Fruit fly (Drosophila melanogaster) whole organism, adult: ENCODE measurements around the gene CG43759.

Experiments used
- CG12768 ChIP-seq: fragments of 200-800 bp; sonication (Bioruptor generic); optimal IDR thresholded peaks from 2 replicates; lab custom pipeline; 2017; ENCODE audit warnings: missing biosample characterization, missing genetic modification characterization, mild to moderate bottlenecking, moderate library complexity, missing genetic modification reagents
- CG14711 ChIP-seq: fragments of 200-800 bp; sonication (Bioruptor generic); optimal IDR thresholded peaks from 2 replicates; lab custom pipeline; 2018; ENCODE audit warnings: missing biosample characterization, mild to moderate bottlenecking, missing genetic modification characterization, moderate library complexity
- CG33017 ChIP-seq: fragments of 200-800 bp; sonication (Bioruptor generic); optimal IDR thresholded peaks from 2 replicates; lab custom pipeline; 2018; ENCODE audit warnings: missing biosample characterization, mild to moderate bottlenecking, missing genetic modification characterization, moderate library complexity
- CG7045 ChIP-seq: fragments of 200-800 bp; sonication (Bioruptor generic); optimal IDR thresholded peaks from 2 replicates; lab custom pipeline; 2017; ENCODE audit warnings: missing biosample characterization, mild to moderate bottlenecking, missing genetic modification characterization
- CG7101 ChIP-seq: fragments of 200-800 bp; sonication (Bioruptor generic); optimal IDR thresholded peaks from 2 replicates; lab custom pipeline; 2018; ENCODE audit warnings: missing biosample characterization, mild to moderate bottlenecking, missing genetic modification characterization, moderate library complexity
- Clk ChIP-seq: fragments of 200-800 bp; sonication (Bioruptor generic); optimal IDR thresholded peaks from 2 replicates; lab custom pipeline; 2017; ENCODE audit warnings: missing biosample characterization, missing genetic modification characterization
- bab1 ChIP-seq: fragments of 200-800 bp; sonication (Bioruptor generic); optimal IDR thresholded peaks from 3 replicates; lab custom pipeline; 2019; ENCODE audit warnings: missing biosample characterization, mild to moderate bottlenecking, missing genetic modification characterization, moderate library complexity
- cic ChIP-seq: fragments of 200-800 bp; sonication (Bioruptor generic); optimal IDR thresholded peaks from 2 replicates; lab custom pipeline; 2017; ENCODE audit warnings: missing biosample characterization, mild to moderate bottlenecking, missing genetic modification characterization, moderate library complexity
- cnc ChIP-seq, 2 experiments: fragments of >200 bp; optimal IDR thresholded peaks; 2 replicates each; lab custom pipeline; 2017
- kay ChIP-seq: fragments of 200-800 bp; sonication (Bioruptor generic); peaks from one replicate; lab custom pipeline; 2016; ENCODE audit warnings: missing biosample characterization, missing genetic modification characterization, borderline replicate concordance

- no peak for TF ChIP-seq CG33017 (tag; lab: Kevin White, UChicago)
- TF ChIP-seq CG12768 = no peak
- no peak for TF ChIP-seq cic
- no peak for TF ChIP-seq kay
- TF ChIP-seq CG7101 (tag; lab: Kevin White, UChicago) = no peak
- TF ChIP-seq CG14711 (tag; lab: Kevin White, UChicago) = no peak
- TF ChIP-seq cnc (optimal IDR thresholded peaks at IDR 0.05; lab: Kevin White, UChicago) = no peak
- TF ChIP-seq Clk (GFP tag; lab: Kevin White, UChicago) = no peak
- TF ChIP-seq bab1 (GFP tag; lab: Kevin White, UChicago) = no peak
- TF ChIP-seq CG7045 = no peak
Observed at dm6 chrX:19040261-19040660, 110.1 kb downstream of the CG43759 start.
